Fruit fly (Drosophila melanogaster) ovary, adult (tissue): ENCODE results near the gene koko.

Source experiments
- CG17801 ChIP-seq: fragments of 200-800 bp; optimal IDR thresholded peaks from 2 replicates; lab custom pipeline; 2019; ENCODE audit warnings: missing biosample characterization, mild to moderate bottlenecking, missing genetic modification characterization, moderate library complexity; ENCODE audit not compliant: partially characterized antibody

Gene koko

DNA sequence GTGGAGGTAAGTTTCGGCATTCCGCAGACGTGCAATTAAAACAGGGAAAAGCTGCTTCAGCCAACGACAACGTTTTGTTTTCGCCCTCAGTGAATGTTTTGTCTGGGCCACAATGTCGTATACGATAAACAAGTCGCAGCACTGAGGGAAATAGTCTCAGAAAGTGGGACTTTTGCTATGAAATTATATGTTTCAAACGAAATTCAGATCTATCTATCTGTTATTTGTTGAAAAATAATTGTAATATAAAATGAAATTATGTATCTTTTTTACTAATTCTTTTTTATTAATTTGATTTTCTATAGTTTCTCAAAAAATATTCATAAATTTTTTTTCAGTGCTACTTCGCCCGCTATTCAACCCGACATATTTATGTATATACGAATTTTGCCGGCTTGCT is 9.4 kb upstream of the koko start:
- no peak for TF ChIP-seq CG17801 (GFP tag; lab: Kevin White, UChicago)

DNA sequence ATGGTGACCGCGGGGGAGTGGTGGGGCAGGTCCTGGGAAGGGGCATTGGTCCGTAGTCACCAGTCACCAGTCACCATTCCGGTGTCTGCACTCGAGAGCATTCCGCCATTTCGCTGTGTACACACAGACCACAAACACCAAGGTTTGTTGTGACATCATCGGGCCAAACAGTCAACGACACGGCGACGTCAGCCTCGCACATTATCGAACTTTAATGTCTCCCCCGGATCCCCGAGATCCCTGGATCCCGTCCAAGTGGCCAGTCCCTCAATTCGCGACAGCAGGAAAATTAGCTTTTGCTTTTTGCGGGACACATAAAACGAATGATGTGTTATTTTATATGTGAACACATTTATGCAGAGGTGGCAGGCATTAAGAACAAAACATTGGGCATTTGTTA is 8.0 kb upstream of the koko start:
- TF ChIP-seq CG17801 (GFP tag; lab: Kevin White, UChicago): no peak

DNA sequence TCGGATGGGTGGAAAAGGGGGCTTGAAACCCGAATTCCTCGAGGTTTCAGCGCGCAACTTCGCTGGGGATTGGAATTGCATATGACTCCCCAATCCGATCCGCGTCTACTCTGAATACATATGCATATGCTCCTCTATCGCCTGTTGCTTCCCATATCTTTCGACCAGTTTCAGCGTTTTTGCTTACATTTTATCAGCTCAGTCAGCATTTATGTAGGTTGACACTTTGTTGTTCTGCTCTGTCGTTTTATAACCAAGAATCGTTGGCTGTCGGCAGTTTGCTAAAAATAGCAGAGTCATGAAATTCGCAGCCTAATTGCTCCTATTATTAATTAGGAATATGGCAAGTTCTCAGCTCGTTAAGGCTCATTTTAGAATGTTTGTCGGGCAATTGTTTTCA is 7.1 kb upstream of the koko start:
- TF ChIP-seq CG17801 (GFP tag; lab: Kevin White, UChicago): no peak

DNA sequence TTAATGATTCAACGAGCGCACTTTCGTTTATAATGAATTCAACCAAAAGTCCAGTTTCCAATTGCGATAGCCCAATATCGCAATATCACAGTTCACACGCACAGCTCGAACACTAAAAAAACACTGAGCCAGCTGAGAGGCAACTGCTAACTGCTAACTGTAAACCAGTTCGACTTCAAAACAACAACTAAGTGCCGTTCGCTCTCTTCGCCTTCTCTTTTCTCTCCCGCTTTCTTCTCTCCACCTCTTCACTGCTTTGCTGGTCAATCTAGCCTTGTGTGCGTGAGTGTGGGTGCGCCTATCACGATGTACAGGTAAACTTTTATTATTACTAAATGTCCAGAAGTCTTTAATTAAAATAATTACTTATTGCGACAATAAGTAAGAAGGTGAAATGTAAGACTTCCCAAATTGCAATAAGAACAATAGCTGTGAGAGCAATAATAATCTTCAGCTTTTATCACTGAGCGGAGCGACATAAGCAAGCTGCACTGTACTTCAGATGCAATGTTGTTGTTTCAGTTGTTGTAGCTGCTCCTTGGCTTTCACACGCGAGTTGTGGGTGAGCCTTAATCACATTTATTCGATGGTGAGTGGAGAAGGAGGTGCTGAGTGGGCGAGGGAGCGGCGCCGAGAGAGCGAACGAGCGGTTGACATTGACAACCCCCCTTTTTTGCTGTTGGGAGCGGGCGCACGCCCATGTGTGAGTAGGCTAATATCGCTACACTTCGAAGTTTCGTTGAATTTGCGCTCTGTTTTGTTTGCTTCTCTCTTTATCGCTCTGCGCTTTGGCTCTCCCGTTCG is 5.8 kb upstream of the koko start, which contains the start of gene Vti1b:
Gene Vti1b, plus strand, starts transcription at position 195 of the 804 bp plus-strand sequence.
- peak; percentile 96 for TF ChIP-seq CG17801 (GFP tag; lab: Kevin White, UChicago)

DNA sequence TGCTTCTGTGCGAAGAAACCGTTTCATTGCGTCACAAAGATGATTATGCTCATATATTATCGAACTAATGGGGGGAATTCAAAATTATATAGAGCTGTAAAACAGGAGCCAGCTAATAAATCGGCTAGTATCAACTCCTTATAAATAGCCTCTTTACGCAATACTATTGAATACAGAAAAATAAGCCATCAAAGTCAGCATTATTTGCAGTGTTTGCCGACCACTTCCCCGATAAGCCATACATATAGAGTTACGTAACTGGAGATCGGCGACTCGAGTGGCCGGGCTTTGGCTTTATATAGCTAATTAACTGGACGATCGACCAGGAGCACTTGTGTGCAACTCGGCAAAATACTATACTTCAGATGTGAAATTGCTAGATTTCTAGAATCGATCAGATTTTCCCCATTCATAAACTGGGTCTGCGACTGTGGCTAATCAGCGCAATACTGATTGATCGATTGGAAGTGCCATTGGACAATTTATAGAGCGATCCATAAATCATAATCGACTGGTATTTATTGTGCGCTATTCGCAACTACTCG is 4.9 kb upstream of the koko start:
- no peak for TF ChIP-seq CG17801 (GFP tag; lab: Kevin White, UChicago)

DNA sequence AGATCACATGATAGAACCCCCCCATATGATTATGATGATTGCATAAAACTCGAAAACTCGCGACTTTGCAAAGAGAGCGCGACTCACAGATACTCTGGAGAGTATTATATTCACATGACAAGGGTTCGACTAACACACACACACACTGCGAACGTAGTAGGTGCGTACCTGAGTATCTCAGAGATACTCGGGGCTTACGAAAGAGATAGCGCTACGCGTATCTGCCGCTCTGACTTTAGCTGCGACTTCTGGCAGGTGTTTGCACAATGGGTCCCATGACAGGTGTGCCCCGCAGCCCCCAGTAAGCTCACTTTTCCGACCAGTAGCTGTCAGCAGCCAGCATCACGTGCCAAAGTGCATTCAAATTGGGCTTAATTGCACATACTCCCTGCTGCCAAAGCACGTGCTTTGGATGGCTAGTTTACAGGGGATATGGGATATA is 4.3 kb upstream of the koko start:
- no peak for TF ChIP-seq CG17801 (GFP tag; lab: Kevin White, UChicago)

DNA sequence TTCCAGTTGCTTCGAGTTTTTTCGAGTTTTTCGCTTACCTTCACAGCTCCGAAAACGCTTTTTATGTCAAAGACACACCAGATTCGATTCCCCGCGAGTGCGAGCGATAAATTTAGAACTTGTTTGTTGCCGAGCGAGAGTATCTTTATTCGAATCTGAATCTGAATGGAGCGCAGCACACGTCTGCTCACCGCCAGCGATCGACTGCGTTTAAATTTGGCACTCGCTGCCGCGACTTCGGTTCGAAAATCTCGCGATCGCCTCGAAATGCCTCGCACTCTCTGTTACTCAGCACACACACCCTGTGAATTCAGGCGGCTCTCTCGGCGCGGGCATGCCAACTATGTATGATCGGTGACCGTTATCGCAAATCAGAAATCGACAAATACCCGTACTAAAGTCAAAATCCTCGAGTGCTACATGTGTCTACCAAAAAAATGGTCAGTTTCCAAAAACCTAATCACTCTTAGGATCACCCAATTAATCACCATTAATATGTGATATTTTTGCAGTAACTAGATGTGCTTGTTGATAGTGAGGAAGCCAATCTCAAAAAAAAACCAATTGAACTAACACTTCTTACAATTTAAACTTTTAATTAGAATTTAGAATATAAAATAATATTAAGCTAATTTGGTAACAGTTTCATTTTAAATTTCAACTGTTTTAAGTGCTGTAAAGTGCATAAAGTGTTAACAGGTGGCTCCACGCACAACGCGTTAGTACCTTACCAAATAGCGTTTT is 3.7 kb upstream of the koko start, which contains the start of gene Vha100-2:
Gene Vha100-2, minus strand, starts transcription at position 216 of the 744 bp plus-strand sequence.
- peak; percentile 53 for TF ChIP-seq CG17801 (GFP tag; lab: Kevin White, UChicago)

DNA sequence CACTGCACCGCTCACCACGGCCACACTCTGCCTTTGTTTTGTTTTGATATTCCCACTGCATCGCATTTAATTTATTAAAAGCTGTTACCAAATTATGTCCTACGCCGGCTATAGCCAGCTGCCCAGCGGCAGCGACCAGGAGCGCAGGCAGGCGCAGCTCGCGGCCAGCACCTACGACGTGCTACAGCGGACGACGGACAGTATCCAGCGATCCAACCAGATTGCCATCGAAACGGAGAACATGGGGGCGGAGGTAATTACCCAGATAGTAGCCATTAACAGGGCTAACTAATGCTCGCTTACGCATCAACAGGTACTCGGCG is 3.2 kb upstream of the koko start:
- TF ChIP-seq CG17801 (GFP tag; lab: Kevin White, UChicago): no peak

DNA sequence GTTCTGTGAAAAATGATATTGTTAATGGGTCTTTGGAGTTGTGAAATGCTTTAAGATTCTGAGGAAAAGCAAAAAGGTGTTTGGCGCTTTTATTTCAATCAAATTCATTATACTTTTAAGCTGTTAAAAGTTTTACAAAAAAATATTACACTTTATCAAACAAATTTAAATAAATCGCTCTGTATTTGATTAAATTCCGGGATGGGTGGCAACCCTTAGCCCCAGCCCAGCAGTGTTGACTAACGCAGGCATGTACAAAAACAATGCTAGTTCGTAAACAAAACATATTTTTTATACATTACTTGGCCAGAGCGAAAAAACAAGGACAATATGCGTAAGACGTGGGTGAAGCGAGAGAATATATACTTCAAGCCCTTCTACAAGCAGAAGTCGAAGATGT is 1.9 kb downstream of the koko start, which contains the start of gene CG7685:
Gene CG7685, plus strand, starts transcription at position 228 of the 400 bp plus-strand sequence.
- TF ChIP-seq CG17801 (GFP tag; lab: Kevin White, UChicago): peak; percentile 70

DNA sequence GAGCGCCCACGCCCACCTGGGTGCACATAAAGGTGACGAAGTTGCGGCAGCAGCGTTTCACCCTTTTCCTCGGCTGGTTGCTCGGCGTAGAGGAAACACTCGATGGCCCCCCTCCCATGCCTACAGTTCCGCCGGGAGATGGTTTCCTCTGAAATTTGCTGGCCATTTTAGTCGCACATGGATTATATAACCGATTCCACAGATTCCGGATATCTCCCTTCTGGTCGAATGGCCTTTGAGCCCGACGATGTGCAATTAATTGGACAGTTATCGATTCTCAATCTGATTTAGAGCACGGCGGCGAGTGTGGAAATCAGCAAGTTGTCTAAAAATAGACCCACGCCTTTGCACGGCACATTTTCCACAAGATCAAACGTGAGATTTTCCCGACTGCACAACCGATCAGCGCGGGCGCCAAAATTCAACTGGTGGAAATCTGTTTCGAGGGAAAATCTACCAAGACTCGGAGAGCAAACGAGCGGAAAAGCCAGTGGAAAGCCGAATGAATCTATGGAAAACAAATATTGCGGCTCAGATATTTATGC is 8.5 kb downstream of the koko start, which contains the start of gene CG10864:
Gene CG10864, minus strand, starts transcription at position 427 of the 545 bp plus-strand sequence.
- TF ChIP-seq CG17801 (GFP tag; lab: Kevin White, UChicago): no peak

DNA sequence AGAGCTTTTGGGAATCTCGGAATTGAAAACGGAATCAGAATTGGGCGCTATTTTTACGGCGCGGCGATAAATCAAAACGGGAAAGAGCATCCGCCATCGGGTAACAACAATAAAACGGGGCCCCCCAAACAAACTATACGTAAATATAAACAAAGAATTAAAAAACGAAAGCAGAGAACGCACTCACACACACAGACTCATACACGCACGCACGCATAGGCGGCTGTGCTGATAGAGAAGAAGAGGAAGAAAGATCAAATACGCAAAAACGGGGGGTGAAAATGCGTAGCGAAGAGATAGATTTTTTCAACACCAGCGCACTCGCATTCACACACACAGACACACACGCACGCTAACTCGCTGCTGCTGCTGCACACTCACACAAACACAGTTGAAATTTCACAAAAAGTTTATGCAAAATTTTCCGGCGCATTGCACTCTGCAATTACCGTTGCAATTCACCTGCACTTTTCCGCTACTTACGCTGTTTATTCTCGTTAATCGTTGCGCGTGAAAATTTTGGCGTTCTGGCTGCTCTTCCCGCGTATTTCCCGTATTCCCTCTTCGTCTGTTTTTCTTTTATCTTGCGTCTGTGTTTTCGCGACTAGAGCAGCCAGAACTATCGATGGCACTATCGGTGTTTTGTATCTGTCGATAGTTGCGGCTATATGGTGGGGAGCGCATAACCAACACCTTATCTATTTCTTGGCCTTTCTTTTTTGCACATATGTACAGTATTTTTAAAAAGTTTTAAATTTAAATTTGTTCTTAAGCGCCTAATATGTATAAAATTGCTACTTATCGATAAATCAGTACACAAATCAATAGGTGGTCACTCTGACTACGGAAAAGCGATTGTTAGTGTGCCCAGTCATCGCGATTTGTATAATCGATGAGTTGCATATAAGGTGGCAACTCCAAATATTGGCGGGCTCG is 9.7 kb downstream of the koko start, which contains the start of gene CG31122:
Gene CG31122, minus strand, starts transcription at position 596 of the 936 bp plus-strand sequence.
- TF ChIP-seq CG17801 (GFP tag; lab: Kevin White, UChicago): no peak

DNA sequence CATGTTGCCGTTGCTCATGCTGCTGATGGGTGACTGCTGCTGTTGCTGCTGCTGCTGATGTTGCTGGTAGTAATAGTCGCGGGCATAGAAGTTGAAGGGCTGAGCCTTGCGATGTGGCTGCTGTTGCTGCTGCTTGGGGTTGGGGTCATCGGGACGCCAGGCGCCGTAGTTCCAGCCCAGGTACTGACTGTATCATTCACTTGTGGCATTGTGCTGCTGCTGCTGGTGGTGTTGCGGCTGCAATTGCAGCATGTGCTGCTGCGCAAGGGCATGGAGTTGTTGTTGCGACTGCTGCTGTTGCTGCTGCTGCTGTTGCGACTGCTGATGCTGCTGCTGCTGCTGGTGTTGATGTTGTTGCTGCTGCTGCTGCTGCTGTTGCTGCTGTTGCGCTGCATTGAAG is 19.6 kb downstream of the koko start:
- TF ChIP-seq CG17801 (GFP tag; lab: Kevin White, UChicago): no peak

DNA sequence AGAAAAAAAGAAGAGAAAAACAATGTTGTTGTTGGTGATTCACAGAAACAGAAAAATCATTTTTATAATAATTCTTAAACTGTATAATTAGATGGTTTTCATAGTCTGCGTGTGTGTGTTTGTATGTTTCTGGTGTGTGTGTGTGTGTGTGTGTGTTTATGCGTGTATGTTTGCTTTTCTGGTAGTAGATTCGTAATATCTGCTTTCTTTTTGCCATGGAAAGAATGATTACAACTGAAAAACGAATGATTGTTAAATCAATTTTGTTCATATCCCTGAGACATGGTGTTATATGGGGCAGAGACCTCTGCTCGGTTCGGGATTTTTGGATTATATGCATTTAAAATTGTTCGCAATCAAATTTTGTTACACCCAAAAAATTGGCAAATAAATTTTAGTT is 20.5 kb downstream of the koko start:
- TF ChIP-seq CG17801 (GFP tag; lab: Kevin White, UChicago): no peak

DNA sequence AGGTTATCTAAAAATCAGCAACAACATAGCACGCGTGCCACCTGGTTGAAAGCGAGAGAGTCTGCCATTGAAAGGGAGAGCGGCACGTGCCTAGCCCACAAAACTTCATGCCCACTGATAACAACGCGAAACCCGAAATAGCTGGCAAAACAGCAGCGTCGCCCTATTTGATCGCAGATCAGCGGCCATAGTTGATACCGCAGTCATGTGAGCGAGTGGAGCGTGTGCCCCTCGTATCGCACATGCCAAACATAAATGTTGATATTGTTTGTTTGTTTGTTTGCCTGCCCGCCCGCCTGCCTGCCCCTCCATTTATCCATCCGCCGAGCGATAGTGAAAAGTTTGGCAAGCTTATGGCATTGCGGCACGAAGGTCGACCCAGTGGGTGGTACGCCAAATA is 30.1 kb downstream of the koko start:
- TF ChIP-seq CG17801 (GFP tag; lab: Kevin White, UChicago): no peak
